Worm (Caenorhabditis elegans) whole organism, L4 larva: ENCODE results near the gene bli-2.

ENCODE experiments used
- R02D3.7 ChIP-seq: fragments of 150-350 bp; sonication (generic microtip); optimal IDR thresholded peaks from 3 replicates; lab custom pipeline; 2014; ENCODE audit warnings: missing biosample characterization, missing genetic modification characterization
- T26A8.4 ChIP-seq: fragments of 200-800 bp; sonication (Bioruptor generic); IDR thresholded peaks from 2 replicates; pipeline ENCODE4 v1.3.6; 2022; ENCODE audit warnings: missing genetic modification characterization, missing compliant biosample characterization
- Y75B8A.6 ChIP-seq: fragments of 200-800 bp; sonication (Bioruptor generic); IDR thresholded peaks from 2 replicates; pipeline ENCODE4 v1.3.6; 2022; ENCODE audit warnings: missing genetic modification reagents, missing genetic modification characterization, missing compliant biosample characterization
- ZK337.2 ChIP-seq: fragments of 200-800 bp; sonication (Bioruptor generic); IDR thresholded peaks from 2 replicates; pipeline ENCODE4 v1.3.6; 2022; ENCODE audit warnings: missing genetic modification reagents, missing genetic modification characterization, missing compliant biosample characterization
- aha-1 ChIP-seq: fragments of 150-350 bp; peaks from one replicate; lab custom pipeline; 2014; ENCODE audit warnings: missing biosample characterization, missing genetic modification characterization
- aly-2 ChIP-seq: sonication (generic microtip); optimal IDR thresholded peaks from 2 replicates; lab custom pipeline; 2018; ENCODE audit warnings: missing biosample characterization, missing genetic modification characterization
- ceh-28 ChIP-seq: fragments of 150-350 bp; optimal IDR thresholded peaks from 2 replicates; lab custom pipeline; 2014; ENCODE audit warnings: missing biosample characterization, missing genetic modification reagents, missing genetic modification characterization
- ceh-32 ChIP-seq: sonication (generic microtip); optimal IDR thresholded peaks from 2 replicates; lab custom pipeline; 2016; ENCODE audit warnings: mild to moderate bottlenecking, missing genetic modification characterization, missing compliant biosample characterization; ENCODE audit not compliant: poor library complexity
- ceh-44 ChIP-seq: fragments of 200-800 bp; sonication (Bioruptor generic); IDR thresholded peaks from 2 replicates; pipeline ENCODE4 v1.3.6; 2022; ENCODE audit warnings: missing genetic modification reagents, missing genetic modification characterization, missing compliant biosample characterization
- daf-12 ChIP-seq: fragments of 150-350 bp; optimal IDR thresholded peaks from 2 replicates; lab custom pipeline; 2014; ENCODE audit warnings: missing biosample characterization, missing genetic modification reagents, missing genetic modification characterization
- daf-16 ChIP-seq, 3 experiments: sonication (generic microtip); optimal IDR thresholded peaks; 2 replicates each; lab custom pipeline; 2016 to 2017; ENCODE audit warnings: missing genetic modification characterization in 3 of 3, missing genetic modification reagents in 3 of 3, mild to moderate bottlenecking in 2 of 3, missing compliant biosample characterization in 2 of 3, missing biosample characterization in 1 of 3, moderate library complexity in 1 of 3
- daf-19 ChIP-seq: fragments of 200-800 bp; sonication (Bioruptor generic); conservative IDR thresholded peaks from 2 replicates; pipeline ENCODE4 v1.3.6; 2022; ENCODE audit warnings: missing genetic modification characterization, missing compliant biosample characterization
- dpl-1 ChIP-seq: fragments of 150-350 bp; optimal IDR thresholded peaks from 2 replicates; lab custom pipeline; 2014; ENCODE audit warnings: missing biosample characterization, missing genetic modification reagents, missing genetic modification characterization
- dve-1 ChIP-seq: sonication (generic microtip); optimal IDR thresholded peaks from 2 replicates; lab custom pipeline; 2017; ENCODE audit warnings: antibody characterized with exemption, mild to moderate bottlenecking, missing genetic modification characterization, missing compliant biosample characterization; ENCODE audit not compliant: insufficient read depth
- fkh-10 ChIP-seq: fragments of 150-350 bp; optimal IDR thresholded peaks from 2 replicates; lab custom pipeline; 2014; ENCODE audit warnings: missing biosample characterization, missing genetic modification reagents, missing genetic modification characterization
- hlh-11 ChIP-seq: fragments of 200-800 bp; sonication (Bioruptor generic); optimal IDR thresholded peaks from 2 replicates; lab custom pipeline; 2018; ENCODE audit warnings: mild to moderate bottlenecking, missing genetic modification characterization, missing compliant biosample characterization
- hlh-30 ChIP-seq: sonication (generic microtip); optimal IDR thresholded peaks from 2 replicates; lab custom pipeline; 2017; ENCODE audit warnings: antibody characterized with exemption, mild to moderate bottlenecking, missing genetic modification characterization, missing compliant biosample characterization; ENCODE audit not compliant: insufficient read depth
- hmg-1.1 ChIP-seq: fragments of 200-800 bp; sonication (Bioruptor generic); IDR thresholded peaks from 2 replicates; pipeline ENCODE4 v1.3.6; 2022; ENCODE audit warnings: missing genetic modification reagents, missing genetic modification characterization, missing compliant biosample characterization
- lin-13 ChIP-seq: fragments of 150-350 bp; optimal IDR thresholded peaks from 2 replicates; lab custom pipeline; 2014; ENCODE audit warnings: missing biosample characterization, missing genetic modification reagents, missing genetic modification characterization
- mdl-1 ChIP-seq, 2 experiments: fragments of 150-350 bp in 1 of 2; sonication (generic microtip) in 1 of 2; optimal IDR thresholded peaks; 2 replicates each; lab custom pipeline; 2014 to 2017; ENCODE audit warnings: missing biosample characterization in 2 of 2, missing genetic modification characterization in 2 of 2
- mdt-29 ChIP-seq: fragments of 200-800 bp; sonication (Bioruptor generic); IDR thresholded peaks from 2 replicates; pipeline ENCODE4 v1.3.6; 2022; ENCODE audit warnings: missing genetic modification reagents, missing genetic modification characterization, missing compliant biosample characterization
- nhr-25 ChIP-seq: sonication (generic microtip); optimal IDR thresholded peaks from 2 replicates; lab custom pipeline; 2017; ENCODE audit warnings: missing genetic modification characterization, mild to moderate bottlenecking, missing compliant biosample characterization, antibody characterized with exemption, moderate library complexity, borderline replicate concordance; ENCODE audit not compliant: insufficient read depth
- nhr-41 ChIP-seq: fragments of 200-800 bp; sonication (Bioruptor generic); IDR thresholded peaks from 2 replicates; pipeline ENCODE4 v1.3.6; 2022; ENCODE audit warnings: missing genetic modification reagents, missing genetic modification characterization, missing compliant biosample characterization
- nhr-42 ChIP-seq: fragments of 200-800 bp; sonication (Bioruptor generic); IDR thresholded peaks from 2 replicates; pipeline ENCODE4 v1.3.6; 2022; ENCODE audit warnings: missing genetic modification characterization, missing compliant biosample characterization
- nhr-6 ChIP-seq: fragments of 150-350 bp; optimal IDR thresholded peaks from 2 replicates; lab custom pipeline; 2014; ENCODE audit warnings: missing biosample characterization, missing genetic modification characterization
- pha-4 ChIP-seq, 2 experiments: fragments of 150-350 bp in 1 of 2; fragments of 200-800 bp in 1 of 2; sonication (Bioruptor generic) in 1 of 2; IDR thresholded peaks in 1 of 2; optimal IDR thresholded peaks in 1 of 2; 2 replicates each; pipeline versions ENCODE4 v1.3.6 to Lab custom; 2014 to 2022; ENCODE audit warnings: missing genetic modification characterization in 2 of 2, missing genetic modification reagents in 2 of 2, missing biosample characterization in 1 of 2, missing compliant biosample characterization in 1 of 2
- skn-1 ChIP-seq: fragments of 150-350 bp; optimal IDR thresholded peaks from 2 replicates; lab custom pipeline; 2014; ENCODE audit warnings: missing biosample characterization, missing genetic modification characterization
- snpc-4 ChIP-seq: fragments of 150-350 bp; optimal IDR thresholded peaks from 2 replicates; lab custom pipeline; 2014; ENCODE audit warnings: missing biosample characterization, missing genetic modification characterization
- spr-3 ChIP-seq: fragments of 200-800 bp; sonication (Bioruptor generic); optimal IDR thresholded peaks from 2 replicates; lab custom pipeline; 2018; ENCODE audit warnings: mild to moderate bottlenecking, missing genetic modification characterization, missing compliant biosample characterization
- tra-1 ChIP-seq: fragments of 200-800 bp; sonication (Bioruptor generic); IDR thresholded peaks from 2 replicates; pipeline ENCODE4 v1.3.6; 2022; ENCODE audit warnings: missing genetic modification reagents, missing genetic modification characterization, missing compliant biosample characterization
- unc-130 ChIP-seq: sonication (generic microtip); optimal IDR thresholded peaks from 2 replicates; lab custom pipeline; 2016; ENCODE audit warnings: missing genetic modification reagents, missing genetic modification characterization, missing compliant biosample characterization
- unc-39 ChIP-seq: sonication (generic microtip); optimal IDR thresholded peaks from 2 replicates; lab custom pipeline; 2017; ENCODE audit warnings: missing biosample characterization, missing genetic modification characterization
- unc-62 ChIP-seq, 3 experiments: fragments of 150-350 bp in 1 of 3; sonication (generic microtip); optimal IDR thresholded peaks in 2 of 3; peaks in 1 of 3; 1 replicate in 1 of 3; 2 replicates in 2 of 3; lab custom pipeline; 2014 to 2017; ENCODE audit warnings: missing biosample characterization in 3 of 3, missing genetic modification characterization in 3 of 3, missing genetic modification reagents in 3 of 3, missing genotype in 1 of 3
- zfp-2 ChIP-seq: sonication (generic microtip); optimal IDR thresholded peaks from 2 replicates; lab custom pipeline; 2016; ENCODE audit warnings: mild to moderate bottlenecking, missing genetic modification characterization, missing compliant biosample characterization
- zfp-3 ChIP-seq: fragments of 200-800 bp; sonication (Bioruptor generic); conservative IDR thresholded peaks from 2 replicates; pipeline ENCODE4 v1.3.6; 2022; ENCODE audit warnings: missing genetic modification reagents, missing genetic modification characterization, missing compliant biosample characterization
- zip-11 ChIP-seq: fragments of 200-800 bp; sonication (Bioruptor generic); IDR thresholded peaks from 2 replicates; pipeline ENCODE4 v1.3.6; 2022; ENCODE audit warnings: missing genetic modification characterization, missing compliant biosample characterization
- zip-2 ChIP-seq: fragments of 150-350 bp; optimal IDR thresholded peaks from 2 replicates; lab custom pipeline; 2014; ENCODE audit warnings: missing biosample characterization, missing genetic modification characterization

The bli-2 gene

DNA sequence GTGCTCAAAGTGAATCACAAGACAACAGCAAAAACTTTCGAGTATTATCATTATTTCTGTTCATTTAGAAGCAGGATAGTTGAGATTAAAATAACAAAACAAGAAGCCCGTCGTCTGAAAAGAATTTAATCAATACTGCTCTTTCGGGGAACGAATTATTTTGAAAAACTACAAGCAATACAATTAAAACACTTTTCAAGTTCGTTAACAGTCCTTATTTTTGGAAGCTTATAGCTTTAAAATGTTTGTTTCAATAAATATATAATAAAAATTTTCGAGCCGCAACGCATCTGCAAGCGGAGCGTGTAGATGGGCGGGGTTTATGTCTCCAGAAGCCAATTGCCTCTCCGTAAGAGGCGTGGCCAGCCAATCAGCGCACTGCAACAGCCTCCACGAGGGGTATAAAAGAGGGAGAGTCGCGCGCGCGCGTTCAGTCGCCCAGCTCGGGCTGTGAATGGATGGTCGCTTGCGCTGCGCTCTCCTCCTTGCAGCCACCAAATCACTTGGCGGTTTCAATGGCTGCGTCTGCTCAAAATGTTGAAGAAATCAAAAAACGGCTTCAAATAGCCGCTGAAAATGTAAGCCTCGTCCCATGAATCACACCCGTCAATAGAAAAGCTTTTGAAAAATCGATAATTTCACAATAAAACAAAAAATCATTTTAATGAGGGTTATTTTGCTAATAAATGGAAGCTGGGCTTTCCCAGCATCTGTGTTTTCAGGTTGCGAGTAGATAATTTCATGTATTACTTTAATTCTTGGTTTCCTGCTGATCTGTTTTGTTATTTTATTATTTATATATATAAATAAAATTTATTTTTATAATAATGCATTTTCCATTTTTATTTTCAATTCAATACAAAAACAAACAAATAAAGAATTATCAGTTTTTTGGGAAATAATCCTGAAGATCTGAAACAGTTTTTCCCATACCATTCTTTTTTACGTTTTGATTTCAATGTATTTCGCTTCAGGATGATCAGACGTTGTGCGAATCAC lies 8.8 kb upstream of the bli-2 start, which contains the start of the genes ift-43 and mdt-26 (continued):
- TF ChIP-seq unc-39 (tag; lab: Kevin White, UChicago) (no peak), dve-1 (tag; lab: Kevin White, UChicago) (peak; percentile 79), ZK337.2 (GFP tag; lab: Robert Waterston, UW) (no peak), zfp-2 (tag; lab: Kevin White, UChicago) (no peak), tra-1 (GFP tag; lab: Robert Waterston, UW) (peak; percentile 46; the same call in 1 of the 2 replicates), snpc-4 (no peak), Y75B8A.6 (GFP tag; lab: Robert Waterston, UW) (peak; percentile 73; the same call in 1 of the 2 replicates), zip-11 (GFP tag; lab: Robert Waterston, UW) (no peak), skn-1 (tag; lab: Kevin White, UChicago) (no peak), ceh-44 (GFP tag; lab: Robert Waterston, UW) (peak; percentile 64; the same call in 1 of the 2 replicates), nhr-41 (GFP tag; lab: Robert Waterston, UW) (peak; percentile 65; the same call in 1 of the 2 replicates), ceh-28 (peak; percentile 76), nhr-25 (tag; lab: Kevin White, UChicago) (peak; percentile 61), daf-12 (tag; lab: Kevin White, UChicago) (no peak), unc-130 (no peak), zip-2 (tag; lab: Kevin White, UChicago) (no peak), nhr-42 (GFP tag; lab: Robert Waterston, UW) (peak; percentile 83), mdl-1 (tag; optimal IDR thresholded peaks at IDR 0.05; lab: Kevin White, UChicago) (peak; percentile 76 to 88), nhr-6 (no peak), mdt-29 (peak; percentile 65; the same call in 1 of the 2 replicates), zfp-3 (0 out of 2 replicates have a peak, but pooled peaks have one; percentile 36), ceh-32 (peak; percentile 55), hmg-1.1 (peak; percentile 94), hlh-30 (tag; lab: Kevin White, UChicago) (peak; percentile 79), unc-62 (GFP tag; optimal IDR thresholded peaks at IDR 0.05 in 1 of 2; lab: Kevin White, UChicago) (peak in 1 of 2 experiments; percentile 97), unc-62 (tag; optimal IDR thresholded peaks at IDR 0.05; lab: Kevin White, UChicago) (no peak), aly-2 (no peak), hlh-11 (tag; lab: Kevin White, UChicago) (peak; percentile 53), spr-3 (no peak), daf-19 (GFP tag; lab: Robert Waterston, UW) (peak; percentile 91), fkh-10 (GFP tag; lab: Kevin White, UChicago) (peak; percentile 63), pha-4 (GFP tag; IDR thresholded peaks at IDR 0.05; lab: Robert Waterston, UW) (peak; percentile 72; the same call in 1 of the 2 replicates), pha-4 (tag; optimal IDR thresholded peaks at IDR 0.05; lab: Kevin White, UChicago) (no peak), lin-13 (GFP tag; lab: Kevin White, UChicago) (peak; percentile 69)

DNA sequence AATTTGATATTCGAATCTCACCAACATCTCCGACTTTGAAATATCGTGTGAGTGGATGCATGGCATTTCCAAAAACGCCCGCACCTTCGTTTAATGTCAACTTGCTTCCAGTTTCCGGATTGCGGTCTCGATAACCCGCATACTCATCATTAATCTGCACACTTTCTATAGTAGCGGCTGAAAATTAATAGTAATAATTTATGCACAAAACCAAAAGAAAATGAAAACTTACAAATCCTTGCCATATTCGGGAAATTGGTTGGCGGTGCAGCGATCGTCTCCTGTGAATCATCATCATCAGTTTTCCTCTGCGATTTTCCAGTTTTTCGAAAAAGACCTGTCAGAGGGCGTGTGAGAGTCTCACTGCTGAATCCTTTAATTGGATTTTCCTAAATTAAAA lies 7.9 kb upstream of the bli-2 start:
- TF ChIP-seq daf-16 (GFP tag; optimal IDR thresholded peaks at IDR 0.05; lab: Kevin White, UChicago) (no peak), daf-16 (tag; optimal IDR thresholded peaks at IDR 0.05; lab: Kevin White, UChicago) (no peak), aha-1 (tag; lab: Kevin White, UChicago) (peak; percentile 96), T26A8.4 (no peak), R02D3.7 (tag; lab: Kevin White, UChicago) (no peak), dpl-1 (GFP tag; lab: Kevin White, UChicago) (no peak)
